Worm (Caenorhabditis elegans) whole organism, early embryonic: ENCODE measurements around the gene srx-102.

Experiments
- B0310.2 ChIP-seq: sonication (generic microtip); optimal IDR thresholded peaks from 2 replicates; lab custom pipeline; 2016; ENCODE audit warnings: mild to moderate bottlenecking, missing genetic modification characterization, missing compliant biosample characterization
- F13C5.2 ChIP-seq: sonication (generic microtip); optimal IDR thresholded peaks from 2 replicates; lab custom pipeline; 2017; ENCODE audit warnings: mild to moderate bottlenecking, missing genetic modification characterization, inconsistent platforms, missing compliant biosample characterization
- aly-1 ChIP-seq: sonication (generic microtip); optimal IDR thresholded peaks from 2 replicates; lab custom pipeline; 2016; ENCODE audit warnings: missing genetic modification characterization, missing compliant biosample characterization
- ama-1 ChIP-seq: fragments of 150-350 bp; optimal IDR thresholded peaks from 2 replicates; lab custom pipeline; 2014
- ceh-13 ChIP-seq: fragments of 200-800 bp; sonication (Bioruptor generic); optimal IDR thresholded peaks from 2 replicates; lab custom pipeline; 2018; ENCODE audit warnings: mild to moderate bottlenecking, missing genetic modification characterization, missing compliant biosample characterization
- ceh-36 ChIP-seq: sonication (generic microtip); optimal IDR thresholded peaks from 2 replicates; lab custom pipeline; 2016; ENCODE audit warnings: missing genetic modification characterization, inconsistent platforms, missing compliant biosample characterization
- ets-7 ChIP-seq: sonication (generic microtip); optimal IDR thresholded peaks from 2 replicates; lab custom pipeline; 2016; ENCODE audit warnings: missing genotype, missing genetic modification characterization, missing compliant biosample characterization
- flt-1 ChIP-seq: fragments of 200-800 bp; sonication (Bioruptor generic); IDR thresholded peaks from 2 replicates; pipeline ENCODE4 v1.3.6; 2022; ENCODE audit warnings: missing genetic modification characterization, missing compliant biosample characterization
- hmbx-1 ChIP-seq: sonication (generic microtip); optimal IDR thresholded peaks from 2 replicates; lab custom pipeline; 2016; ENCODE audit warnings: mild to moderate bottlenecking, missing genetic modification characterization, missing compliant biosample characterization
- hmg-4 ChIP-seq: fragments of 200-800 bp; sonication (Bioruptor generic); optimal IDR thresholded peaks from 2 replicates; lab custom pipeline; 2018; ENCODE audit warnings: mild to moderate bottlenecking, missing genetic modification characterization, missing compliant biosample characterization
- hnd-1 ChIP-seq: sonication (generic microtip); optimal IDR thresholded peaks from 2 replicates; lab custom pipeline; 2016; ENCODE audit warnings: missing genetic modification characterization, missing compliant biosample characterization
- pes-1 ChIP-seq: fragments of 200-800 bp; sonication (Bioruptor generic); IDR thresholded peaks from 2 replicates; pipeline ENCODE4 v1.3.6; 2022; ENCODE audit warnings: missing genetic modification reagents, missing genetic modification characterization, missing compliant biosample characterization
- scrt-1 ChIP-seq: fragments of 200-800 bp; sonication (Bioruptor generic); IDR thresholded peaks from 2 replicates; pipeline ENCODE4 v1.3.6; 2022; ENCODE audit warnings: missing genetic modification characterization, missing compliant biosample characterization
- sea-1 ChIP-seq: fragments of 200-800 bp; sonication (Bioruptor generic); conservative IDR thresholded peaks from 2 replicates; pipeline ENCODE4 v1.3.6; 2022; ENCODE audit warnings: missing genetic modification characterization, missing compliant biosample characterization
- tbx-11 ChIP-seq: fragments of 200-800 bp; sonication (Bioruptor generic); IDR thresholded peaks from 2 replicates; pipeline ENCODE4 v1.3.6; 2022; ENCODE audit warnings: missing genetic modification characterization, missing compliant biosample characterization
- tbx-37 ChIP-seq: fragments of 200-800 bp; sonication (Bioruptor generic); conservative IDR thresholded peaks from 2 replicates; pipeline ENCODE4 v1.3.6; 2022; ENCODE audit warnings: missing genetic modification reagents, missing genetic modification characterization, missing compliant biosample characterization
- tra-4 ChIP-seq: sonication (generic microtip); optimal IDR thresholded peaks from 2 replicates; lab custom pipeline; 2017; ENCODE audit warnings: missing genetic modification characterization, missing compliant biosample characterization

Gene srx-102

DNA sequence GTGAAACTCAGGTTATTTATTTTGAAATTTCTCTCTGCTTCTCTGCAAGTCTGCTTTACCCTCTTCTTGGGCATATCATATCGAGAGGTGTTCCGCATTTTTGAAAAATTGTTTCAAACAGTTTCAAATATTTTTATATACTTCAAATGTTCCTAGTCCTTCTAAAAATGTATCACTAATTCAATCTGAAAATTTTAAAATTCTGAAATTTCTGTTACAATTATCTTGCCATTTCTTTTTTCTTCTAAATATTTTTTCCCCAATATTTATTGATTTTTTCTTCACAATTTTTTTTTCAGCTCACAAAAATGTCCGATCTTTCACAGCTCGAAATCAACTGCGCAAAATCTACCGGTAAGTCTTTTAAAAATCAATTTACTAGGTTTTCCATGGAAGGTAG is 34.8 kb downstream of the srx-102 start, which contains the start of gene F19B10.4:
Gene F19B10.4, plus strand, starts transcription at position 301 of the 400 bp plus-strand sequence.
- TF ChIP-seq ceh-36 (tag; lab: Kevin White, UChicago) (no peak), aly-1 (tag; lab: Kevin White, UChicago) (no peak), hmbx-1 (tag; lab: Kevin White, UChicago) (no peak), ceh-13 (no peak), B0310.2 (no peak), pes-1 (GFP tag; lab: Robert Waterston, UW) (no peak)

DNA sequence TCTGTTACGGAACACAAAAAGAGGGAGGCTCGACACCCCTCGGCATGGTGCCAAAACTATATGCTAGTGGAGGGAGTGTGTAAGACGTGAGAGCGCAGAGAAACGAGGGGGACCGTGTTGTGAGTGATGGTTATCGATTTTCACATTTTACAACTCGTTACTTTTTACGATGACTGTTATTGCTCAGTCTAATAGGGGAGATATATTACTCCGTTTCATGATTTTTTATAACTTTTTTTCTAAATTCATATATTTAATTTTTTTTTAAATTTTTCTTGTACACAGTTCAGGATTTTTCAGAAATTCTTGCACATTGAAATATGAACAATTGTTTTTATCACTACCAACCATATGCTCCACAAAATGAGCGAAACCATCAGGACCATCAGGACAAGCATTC is 39.2 kb downstream of the srx-102 start, which contains the start of gene F19B10.5:
Gene F19B10.5, plus strand, starts transcription at position 301 of the 400 bp plus-strand sequence.
- TF ChIP-seq scrt-1 (GFP tag; lab: Robert Waterston, UW) (no peak), hnd-1 (no peak), tbx-37 (GFP tag; lab: Robert Waterston, UW) (no peak), aly-1 (tag; lab: Kevin White, UChicago) (no peak), F13C5.2 (tag; lab: Kevin White, UChicago) (no peak), pes-1 (GFP tag; lab: Robert Waterston, UW) (no peak), sea-1 (GFP tag; lab: Robert Waterston, UW) (no peak), ceh-36 (tag; lab: Kevin White, UChicago) (no peak), hmg-4 (GFP tag; lab: Kevin White, UChicago) (no peak), hmbx-1 (tag; lab: Kevin White, UChicago) (no peak), tra-4 (no peak), ets-7 (tag; lab: Kevin White, UChicago) (no peak), B0310.2 (no peak), flt-1 (GFP tag; lab: Robert Waterston, UW) (no peak), ama-1 (no peak), ceh-13 (no peak), tbx-11 (GFP tag; lab: Robert Waterston, UW) (no peak)

DNA sequence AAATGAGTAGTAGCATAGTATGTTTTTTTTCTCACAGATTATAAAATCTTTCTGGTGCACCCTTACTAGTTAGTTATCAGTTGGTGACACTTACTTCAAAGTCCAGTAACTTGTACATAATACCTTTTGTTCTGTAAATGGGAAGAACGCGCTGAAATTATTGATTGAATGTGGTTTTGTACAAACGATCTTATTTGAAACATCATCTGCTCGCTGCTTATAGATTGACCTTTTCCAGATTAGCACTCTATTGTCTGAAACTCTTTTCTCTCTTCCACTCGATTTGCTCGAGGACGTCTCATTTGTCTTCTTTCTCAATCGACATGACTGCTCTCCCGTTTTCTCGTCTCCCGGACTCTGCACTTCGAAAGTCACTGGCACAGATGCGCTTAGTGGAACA is 47.5 kb downstream of the srx-102 start, which contains the start of gene fbxb-33:
Gene fbxb-33, plus strand, starts transcription at position 301 of the 400 bp plus-strand sequence.
- no peak for TF ChIP-seq hmg-4 (GFP tag; lab: Kevin White, UChicago)
- TF ChIP-seq aly-1 (tag; lab: Kevin White, UChicago): no peak
- no peak for TF ChIP-seq flt-1 (GFP tag; lab: Robert Waterston, UW)
- no peak for TF ChIP-seq B0310.2
- TF ChIP-seq tra-4: no peak
